Worm (Caenorhabditis elegans): ENCODE measurements around the gene F54F2.9.

F54F2.9 gene

ce11 chrIII:8799964-8800795 is 26.8 kb downstream of the F54F2.9 start, which contains the start of gene F54F2.6:
Gene F54F2.6 (minus strand): TSS chrIII:8800701.
- peak; percentile 63 for TF ChIP-seq hmg-4 (GFP tag; optimal IDR thresholded peaks at IDR 0.05)
- peak; percentile 0 for TF ChIP-seq flt-1 (GFP tag; IDR thresholded peaks at IDR 0.05)
- TF ChIP-seq aly-1 (tag; optimal IDR thresholded peaks at IDR 0.05): no peak
- 0 out of 2 replicates have a peak, but pooled peaks have one; percentile 48 for TF ChIP-seq pes-1 (GFP tag; IDR thresholded peaks at IDR 0.05)
- no peak for TF ChIP-seq ceh-36 (tag; optimal IDR thresholded peaks at IDR 0.05)
- TF ChIP-seq hnd-1 (tag; optimal IDR thresholded peaks at IDR 0.05): no peak
- TF ChIP-seq ets-7 (tag; optimal IDR thresholded peaks at IDR 0.05): no peak
- no peak for TF ChIP-seq ama-1 (optimal IDR thresholded peaks at IDR 0.05)
- peak; percentile 0 for TF ChIP-seq F13C5.2 (tag; optimal IDR thresholded peaks at IDR 0.05)
- peak; percentile 14 for TF ChIP-seq B0310.2 (tag; optimal IDR thresholded peaks at IDR 0.05)

ce11 chrIII:8797211-8797733 is 29.8 kb downstream of the F54F2.9 start:
- TF ChIP-seq hmg-4 (GFP tag; optimal IDR thresholded peaks at IDR 0.05): peak; percentile 57
- TF ChIP-seq flt-1 (GFP tag; IDR thresholded peaks at IDR 0.05): no peak

ce11 chrIII:8795595-8796141 is 31.4 kb downstream of the F54F2.9 start:
- TF ChIP-seq ceh-36 (tag; optimal IDR thresholded peaks at IDR 0.05) (peak; percentile 4), F13C5.2 (tag; optimal IDR thresholded peaks at IDR 0.05) (peak; percentile 9), B0310.2 (tag; optimal IDR thresholded peaks at IDR 0.05) (peak; percentile 60), hmg-4 (GFP tag; optimal IDR thresholded peaks at IDR 0.05) (peak; percentile 77), tbx-37 (GFP tag; conservative IDR thresholded peaks at IDR 0.05) (no peak), ets-7 (tag; optimal IDR thresholded peaks at IDR 0.05) (no peak), ceh-13 (GFP tag; optimal IDR thresholded peaks at IDR 0.05) (no peak)

- TF ChIP-seq ama-1 (optimal IDR thresholded peaks at IDR 0.05): no peak
- TF ChIP-seq hmg-4 (GFP tag; optimal IDR thresholded peaks at IDR 0.05): peak; percentile 15
These were observed 32.2 kb downstream of the F54F2.9 start for ce11 chrIII:8794793-8795192.

- TF ChIP-seq tbx-11 (GFP tag; IDR thresholded peaks at IDR 0.05) (no peak), ama-1 (optimal IDR thresholded peaks at IDR 0.05) (no peak), ceh-36 (tag; optimal IDR thresholded peaks at IDR 0.05) (no peak), scrt-1 (GFP tag; IDR thresholded peaks at IDR 0.05) (no peak), hnd-1 (tag; optimal IDR thresholded peaks at IDR 0.05) (no peak), hmbx-1 (tag; optimal IDR thresholded peaks at IDR 0.05) (no peak), ets-7 (tag; optimal IDR thresholded peaks at IDR 0.05) (no peak), B0310.2 (tag; optimal IDR thresholded peaks at IDR 0.05) (no peak), pes-1 (GFP tag; IDR thresholded peaks at IDR 0.05) (no peak), F13C5.2 (tag; optimal IDR thresholded peaks at IDR 0.05) (no peak), tra-4 (tag; optimal IDR thresholded peaks at IDR 0.05) (no peak), flt-1 (GFP tag; IDR thresholded peaks at IDR 0.05) (no peak), tbx-37 (GFP tag; conservative IDR thresholded peaks at IDR 0.05) (no peak)
These were observed 34.8 kb downstream of the F54F2.9 start, which contains the start of gene ztf-1 for ce11 chrIII:8792251-8792650. Gene ztf-1 (minus strand): TSS chrIII:8792351.

ce11 chrIII:8791235-8791634 is 35.8 kb downstream of the F54F2.9 start, which contains the start of the genes zfp-1 and F54F2.14:
Gene zfp-1 (plus strand): TSS chrIII:8791535.
Gene F54F2.14 (plus strand): TSS chrIII:8791546.
- no peak for TF ChIP-seq aly-1 (tag; optimal IDR thresholded peaks at IDR 0.05)
- TF ChIP-seq tbx-37 (GFP tag; conservative IDR thresholded peaks at IDR 0.05): no peak
- TF ChIP-seq pes-1 (GFP tag; IDR thresholded peaks at IDR 0.05): no peak
- no peak for TF ChIP-seq flt-1 (GFP tag; IDR thresholded peaks at IDR 0.05)
- TF ChIP-seq ets-7 (tag; optimal IDR thresholded peaks at IDR 0.05): no peak
- TF ChIP-seq F13C5.2 (tag; optimal IDR thresholded peaks at IDR 0.05): no peak
- TF ChIP-seq sea-1 (GFP tag; conservative IDR thresholded peaks at IDR 0.05): no peak

- TF ChIP-seq ceh-36 (tag; optimal IDR thresholded peaks at IDR 0.05) (no peak), tbx-37 (GFP tag; conservative IDR thresholded peaks at IDR 0.05) (no peak), aly-1 (tag; optimal IDR thresholded peaks at IDR 0.05) (no peak), pes-1 (GFP tag; IDR thresholded peaks at IDR 0.05) (no peak)
These were observed 38.3 kb downstream of the F54F2.9 start for ce11 chrIII:8788690-8789089.

ce11 chrIII:8786077-8786476 is 41.0 kb downstream of the F54F2.9 start, which contains the start of gene K02D10.8:
Gene K02D10.8 (plus strand): TSS chrIII:8786377.
- TF ChIP-seq ama-1 (optimal IDR thresholded peaks at IDR 0.05): no peak
- no peak for TF ChIP-seq sea-1 (GFP tag; conservative IDR thresholded peaks at IDR 0.05)
- TF ChIP-seq aly-1 (tag; optimal IDR thresholded peaks at IDR 0.05): no peak
- no peak for TF ChIP-seq ceh-36 (tag; optimal IDR thresholded peaks at IDR 0.05)
- TF ChIP-seq ceh-13 (GFP tag; optimal IDR thresholded peaks at IDR 0.05): no peak
- TF ChIP-seq B0310.2 (tag; optimal IDR thresholded peaks at IDR 0.05): no peak
- no peak for TF ChIP-seq tbx-11 (GFP tag; IDR thresholded peaks at IDR 0.05)
- TF ChIP-seq hmg-4 (GFP tag; optimal IDR thresholded peaks at IDR 0.05): no peak
- no peak for TF ChIP-seq hmbx-1 (tag; optimal IDR thresholded peaks at IDR 0.05)
- no peak for TF ChIP-seq F13C5.2 (tag; optimal IDR thresholded peaks at IDR 0.05)
- no peak for TF ChIP-seq pes-1 (GFP tag; IDR thresholded peaks at IDR 0.05)
- no peak for TF ChIP-seq flt-1 (GFP tag; IDR thresholded peaks at IDR 0.05)
- no peak for TF ChIP-seq scrt-1 (GFP tag; IDR thresholded peaks at IDR 0.05)
- TF ChIP-seq tbx-37 (GFP tag; conservative IDR thresholded peaks at IDR 0.05): no peak

Data from whole organism, early embryonic.